Fruit fly (Drosophila melanogaster) whole organism, embryonic: ENCODE data around the gene CG32195.

ENCODE experiments used
- Ada2b ChIP-seq: fragments of 200-800 bp; sonication (Bioruptor generic); IDR thresholded peaks from 2 replicates; pipeline ENCODE4 v1.3.6; 2022; ENCODE audit warnings: missing biosample characterization, missing genetic modification characterization
- CG12155 ChIP-seq: fragments of 200-800 bp; sonication (Bioruptor generic); optimal IDR thresholded peaks from 3 replicates; lab custom pipeline; 2016; ENCODE audit warnings: missing biosample characterization, missing genetic modification characterization
- fu2 ChIP-seq: fragments of 200-800 bp; sonication (Bioruptor generic); optimal IDR thresholded peaks from 2 replicates; lab custom pipeline; 2016; ENCODE audit warnings: missing biosample characterization, missing genetic modification characterization
- sens ChIP-seq: fragments of 200-800 bp; sonication (Bioruptor generic); peaks from one replicate; lab custom pipeline; 2016; ENCODE audit warnings: missing biosample characterization, missing genetic modification characterization

dm6 chr3L:18139184-18139629, 26.4 kb downstream of the CG32195 start, which contains the start of gene geko:
- TF ChIP-seq fu2 (GFP tag; lab: Kevin White, UChicago) (no peak), Ada2b (GFP tag; lab: Robert Waterston, UW) (no peak), CG12155 (GFP tag; lab: Kevin White, UChicago) (no peak), sens (no peak)
